Worm (Caenorhabditis elegans) whole organism, L1 larva: ENCODE results near the gene mes-2.

Experiments
- ama-1 ChIP-seq: fragments of 150-350 bp; optimal IDR thresholded peaks from 2 replicates; lab custom pipeline; 2014
- blmp-1 ChIP-seq: fragments of 150-350 bp; optimal IDR thresholded peaks from 2 replicates; lab custom pipeline; 2014; ENCODE audit warnings: missing biosample characterization, missing genetic modification characterization
- ceh-63 ChIP-seq: fragments of 200-800 bp; sonication (Bioruptor generic); optimal IDR thresholded peaks from 2 replicates; lab custom pipeline; 2018; ENCODE audit warnings: mild to moderate bottlenecking, missing genetic modification characterization, missing compliant biosample characterization
- lin-15B ChIP-seq: fragments of 150-350 bp; sonication (generic microtip); optimal IDR thresholded peaks from 3 replicates; lab custom pipeline; 2014; ENCODE audit warnings: missing biosample characterization, missing genetic modification characterization
- lin-39 ChIP-seq: fragments of 150-350 bp; optimal IDR thresholded peaks from 2 replicates; lab custom pipeline; 2014; ENCODE audit warnings: missing biosample characterization, missing genetic modification reagents, missing genetic modification characterization
- mdl-1 ChIP-seq, 2 experiments: fragments of 150-350 bp; optimal IDR thresholded peaks; 2 replicates each; lab custom pipeline; 2014 to 2017; ENCODE audit warnings: missing biosample characterization in 2 of 2, missing genetic modification characterization in 2 of 2, inconsistent platforms in 1 of 2
- nhr-11 ChIP-seq: fragments of 150-350 bp; optimal IDR thresholded peaks from 2 replicates; lab custom pipeline; 2014; ENCODE audit warnings: missing biosample characterization, missing genetic modification characterization
- nhr-237 ChIP-seq: fragments of 150-350 bp; optimal IDR thresholded peaks from 2 replicates; lab custom pipeline; 2014; ENCODE audit warnings: missing biosample characterization, missing genetic modification characterization
- nhr-28 ChIP-seq: fragments of 150-350 bp; optimal IDR thresholded peaks from 2 replicates; lab custom pipeline; 2014; ENCODE audit warnings: missing biosample characterization, missing genetic modification characterization

DNA sequence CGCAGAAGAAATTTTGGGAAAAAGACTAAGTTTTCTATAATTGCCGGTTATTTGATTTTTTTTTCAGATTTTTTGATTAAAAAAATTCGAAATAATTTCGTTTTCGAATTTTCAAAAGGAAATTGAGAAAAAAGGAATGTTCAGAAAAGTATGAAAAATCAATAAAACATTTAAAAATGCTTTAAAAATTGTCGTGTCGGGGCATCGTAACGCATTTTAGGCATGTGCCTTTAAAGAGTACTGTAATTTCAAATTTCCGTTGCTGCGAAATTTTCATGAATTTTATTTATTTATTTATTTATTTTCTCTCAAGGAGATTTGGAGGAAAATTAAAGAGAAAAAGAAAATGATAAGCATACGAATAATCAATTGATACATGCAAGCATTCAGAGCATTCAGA is 29.9 kb downstream of the mes-2 start:
- TF ChIP-seq blmp-1 (tag; lab: Kevin White, UChicago) (no peak), lin-15B (tag; lab: Kevin White, UChicago) (no peak), nhr-11 (tag; lab: Kevin White, UChicago) (no peak), nhr-237 (tag; lab: Kevin White, UChicago) (no peak), lin-39 (tag; lab: Kevin White, UChicago) (no peak), ama-1 (lab: Kevin White, UChicago) (no peak), nhr-28 (no peak), mdl-1 (tag; optimal IDR thresholded peaks at IDR 0.05; lab: Kevin White, UChicago) (no peak), ceh-63 (GFP tag; lab: Kevin White, UChicago) (no peak)
